Fruit fly (Drosophila melanogaster) whole organism, adult: Measurements from ENCODE around the gene wcy.

ENCODE experiments used
- CG5204 ChIP-seq: fragments of 200-800 bp; sonication (Bioruptor generic); optimal IDR thresholded peaks from 2 replicates; lab custom pipeline; 2016; ENCODE audit warnings: missing biosample characterization, missing genetic modification characterization
- pad ChIP-seq: fragments of 200-800 bp; sonication (Bioruptor generic); optimal IDR thresholded peaks from 3 replicates; lab custom pipeline; 2017; ENCODE audit warnings: missing biosample characterization, missing genetic modification characterization, mild to moderate bottlenecking, moderate library complexity, missing genetic modification reagents

DNA sequence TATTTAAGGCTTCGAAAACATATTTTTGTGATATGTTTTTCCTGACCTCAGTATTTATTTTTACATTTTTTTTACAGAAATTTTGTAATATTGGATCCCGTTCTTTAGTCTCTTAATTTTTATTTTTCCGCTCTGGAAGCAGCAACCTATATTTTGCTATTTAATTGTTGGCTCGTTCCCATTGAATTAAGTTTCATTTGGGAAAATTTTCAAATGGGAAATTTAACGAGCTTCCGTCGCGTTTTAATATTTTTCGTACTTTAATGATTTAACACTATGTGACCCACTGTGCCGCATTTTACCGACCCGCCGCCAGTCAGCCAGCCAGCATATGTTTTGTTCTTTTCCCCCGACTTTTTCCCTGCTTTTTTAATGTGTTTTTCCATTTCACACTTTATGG, 33.6 kb upstream of the wcy start:
- no peak for TF ChIP-seq pad
- TF ChIP-seq CG5204, result no peak
